Worm (Caenorhabditis elegans): Measurements from ENCODE around the gene etc-1.

DNA sequence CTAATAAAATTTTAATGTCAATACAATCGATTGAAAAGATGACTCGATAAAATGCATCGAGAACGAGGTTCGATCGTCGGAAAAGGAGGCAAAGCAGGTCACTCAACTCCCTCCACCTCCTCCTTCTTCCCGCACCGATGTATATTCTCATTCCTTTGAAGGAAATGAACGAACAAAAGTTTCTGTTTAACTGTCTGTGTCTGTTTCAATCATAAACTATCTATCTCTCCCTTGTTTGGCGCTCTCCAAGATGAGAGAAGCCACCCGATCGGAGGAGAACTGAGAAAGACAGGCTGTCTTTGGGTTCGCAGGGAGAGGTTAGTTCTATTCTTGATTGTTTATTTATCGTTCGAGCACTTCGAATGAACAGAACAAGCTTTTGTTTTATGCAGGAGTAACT lies 23.5 kb upstream of the etc-1 start, which contains the start of gene D2085.7:
- TF ChIP-seq W03F9.2 (tag; optimal IDR thresholded peaks at IDR 0.05) (no peak), him-1 (tag; optimal IDR thresholded peaks at IDR 0.05) (no peak), dao-5 (tag; optimal IDR thresholded peaks at IDR 0.05) (no peak)
